Worm (Caenorhabditis elegans) whole organism, L4/young adult: ENCODE measurements around the gene ppm-1.A.

Experiments
- W03F9.2 ChIP-seq: fragments of 150-350 bp; optimal IDR thresholded peaks from 2 replicates; lab custom pipeline; 2014; ENCODE audit warnings: missing biosample characterization, missing genetic modification characterization
- dao-5 ChIP-seq: sonication (generic microtip); optimal IDR thresholded peaks from 2 replicates; lab custom pipeline; 2016; ENCODE audit warnings: missing genotype, missing genetic modification characterization, moderate library complexity, missing compliant biosample characterization
- him-1 ChIP-seq: sonication (generic microtip); optimal IDR thresholded peaks from 2 replicates; lab custom pipeline; 2016; ENCODE audit warnings: missing genotype, missing genetic modification reagents, missing genetic modification characterization, missing compliant biosample characterization

Gene ppm-1.A

ce11 chrV:10516702-10517101, 19.5 kb downstream of the ppm-1.A start:
- TF ChIP-seq dao-5 (no peak), him-1 (tag; lab: Kevin White, UChicago) (no peak), W03F9.2 (tag; lab: Kevin White, UChicago) (no peak)

DNA sequence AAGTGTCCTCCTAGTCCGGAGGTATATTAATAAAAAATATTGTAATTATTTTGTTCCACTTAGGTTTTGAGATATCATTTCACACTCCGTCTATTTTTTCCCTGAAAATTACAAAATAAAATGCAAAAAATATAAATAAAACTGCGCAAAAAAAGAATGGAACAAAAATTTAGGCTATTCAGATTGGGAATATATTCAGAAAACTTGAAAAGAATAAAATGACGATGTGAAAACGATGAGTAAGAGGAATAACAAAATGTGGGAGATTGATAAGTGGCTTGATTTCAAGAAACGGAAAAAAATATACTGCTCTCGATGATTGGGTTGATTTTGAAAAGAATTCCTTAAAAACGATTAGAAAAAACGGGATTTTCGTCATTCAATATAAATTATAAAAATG, 21.9 kb downstream of the ppm-1.A start, which contains the start of gene dmsr-8:
Gene dmsr-8 (minus strand): TSS at position 101 of the 400 bp plus-strand sequence.
- TF ChIP-seq W03F9.2 (tag; lab: Kevin White, UChicago), result no peak
- TF ChIP-seq him-1 (tag; lab: Kevin White, UChicago), result no peak
- TF ChIP-seq dao-5, result no peak

- TF ChIP-seq him-1 (tag; lab: Kevin White, UChicago) (no peak), dao-5 (no peak), W03F9.2 (tag; lab: Kevin White, UChicago) (no peak)
Observed at ce11 chrV:10508855-10509254, 27.3 kb downstream of the ppm-1.A start, which contains the start of gene C35A5.6. Gene C35A5.6 (plus strand): TSS chrV:10509137.

ce11 chrV:10505553-10505952, 30.6 kb downstream of the ppm-1.A start, which contains the start of gene C35A5.5:
Gene C35A5.5 (plus strand): TSS chrV:10505853.
- TF ChIP-seq him-1 (tag; lab: Kevin White, UChicago) (no peak), W03F9.2 (tag; lab: Kevin White, UChicago) (no peak), dao-5 (no peak)

DNA sequence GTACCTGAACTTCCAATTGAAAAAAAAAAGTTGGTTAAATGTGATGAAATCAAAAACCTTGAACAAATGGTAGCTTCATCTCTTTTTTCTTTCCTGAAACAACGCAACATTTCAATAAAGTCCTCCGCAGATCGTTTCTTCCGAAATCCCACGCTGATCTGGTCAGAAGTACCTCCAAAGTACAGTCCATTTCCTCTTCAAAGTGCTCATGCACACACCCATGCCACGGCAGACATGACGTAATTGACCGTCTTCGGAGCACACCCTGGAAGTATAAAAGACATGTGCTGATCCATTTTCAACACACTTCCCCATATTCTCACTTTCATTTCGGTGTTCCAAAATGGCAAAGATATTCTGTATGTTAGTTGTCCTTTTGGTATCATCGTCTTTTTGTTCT, 32.3 kb downstream of the ppm-1.A start, which contains the start of gene C35A5.10:
Gene C35A5.10 (plus strand): TSS at position 301 of the 400 bp plus-strand sequence.
- TF ChIP-seq him-1 (tag; lab: Kevin White, UChicago), result no peak

DNA sequence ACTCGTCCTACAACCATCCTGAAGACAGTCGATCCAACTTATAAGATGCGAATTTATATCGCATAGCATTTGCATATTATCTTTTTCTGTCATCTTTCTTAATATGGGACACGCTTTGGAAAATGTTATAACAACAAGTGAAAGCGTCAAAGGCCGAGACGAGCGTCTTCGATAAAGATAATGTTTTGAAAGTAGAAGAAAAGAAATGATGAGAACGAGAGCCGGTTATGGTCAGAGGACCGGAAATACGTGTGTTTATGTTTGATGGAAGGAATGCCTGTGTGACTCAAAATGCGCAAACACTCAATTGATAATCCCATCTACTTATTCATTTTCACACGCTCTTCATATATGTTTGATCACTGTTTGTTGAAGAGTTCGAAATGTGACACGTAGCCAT, 33.2 kb downstream of the ppm-1.A start, which contains the start of gene C35A5.11:
Gene C35A5.11 (minus strand): TSS at position 101 of the 400 bp plus-strand sequence.
- TF ChIP-seq dao-5, result no peak
- TF ChIP-seq W03F9.2 (tag; lab: Kevin White, UChicago), result no peak
- TF ChIP-seq him-1 (tag; lab: Kevin White, UChicago), result no peak

- TF ChIP-seq him-1 (tag; lab: Kevin White, UChicago) (no peak), dao-5 (no peak), W03F9.2 (tag; lab: Kevin White, UChicago) (no peak)
Observed at ce11 chrV:10501295-10501694, 34.9 kb downstream of the ppm-1.A start, which contains the start of gene C35A5.3. Gene C35A5.3 (minus strand): TSS chrV:10501395.

- TF ChIP-seq him-1 (tag; lab: Kevin White, UChicago) (no peak), W03F9.2 (tag; lab: Kevin White, UChicago) (no peak)
Observed at ce11 chrV:10496733-10497132, 39.5 kb downstream of the ppm-1.A start, which contains the start of gene C35A5.4. Gene C35A5.4 (plus strand): TSS chrV:10497033.

ce11 chrV:10493150-10493549, 43.0 kb downstream of the ppm-1.A start, which contains the start of gene ugt-33:
Gene ugt-33 (plus strand): TSS chrV:10493409.
- TF ChIP-seq him-1 (tag; lab: Kevin White, UChicago) (no peak), W03F9.2 (tag; lab: Kevin White, UChicago) (no peak), dao-5 (no peak)

ce11 chrV:10491443-10491842, 44.7 kb downstream of the ppm-1.A start, which contains the start of gene aqp-5:
Gene aqp-5 (plus strand): TSS chrV:10491743.
- no peak for TF ChIP-seq him-1 (tag; lab: Kevin White, UChicago)
- no peak for TF ChIP-seq W03F9.2 (tag; lab: Kevin White, UChicago)
- no peak for TF ChIP-seq dao-5

DNA sequence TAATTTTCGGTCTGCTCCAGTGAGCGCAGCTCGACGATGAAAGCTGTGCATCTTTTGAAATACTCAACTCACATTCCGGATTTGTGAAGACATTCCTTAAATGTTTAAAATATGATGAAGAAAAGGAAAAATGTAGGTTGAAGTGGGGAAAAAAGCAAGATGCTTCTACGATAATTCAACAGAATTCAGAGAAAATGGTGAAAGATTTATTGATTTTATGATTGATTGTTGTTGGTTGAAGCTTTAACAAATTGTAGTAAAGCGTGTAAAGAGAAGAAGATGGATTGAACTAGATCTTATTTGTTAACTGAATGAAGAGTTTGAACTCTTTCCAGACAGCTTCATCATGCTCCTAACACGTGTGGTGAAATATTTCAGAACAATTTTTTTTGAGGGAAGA, 46.2 kb downstream of the ppm-1.A start, which contains the start of gene ncx-5:
Gene ncx-5 (minus strand): TSS at position 101 of the 400 bp plus-strand sequence.
- TF ChIP-seq W03F9.2 (tag; lab: Kevin White, UChicago) (no peak), him-1 (tag; lab: Kevin White, UChicago) (no peak), dao-5 (no peak)

DNA sequence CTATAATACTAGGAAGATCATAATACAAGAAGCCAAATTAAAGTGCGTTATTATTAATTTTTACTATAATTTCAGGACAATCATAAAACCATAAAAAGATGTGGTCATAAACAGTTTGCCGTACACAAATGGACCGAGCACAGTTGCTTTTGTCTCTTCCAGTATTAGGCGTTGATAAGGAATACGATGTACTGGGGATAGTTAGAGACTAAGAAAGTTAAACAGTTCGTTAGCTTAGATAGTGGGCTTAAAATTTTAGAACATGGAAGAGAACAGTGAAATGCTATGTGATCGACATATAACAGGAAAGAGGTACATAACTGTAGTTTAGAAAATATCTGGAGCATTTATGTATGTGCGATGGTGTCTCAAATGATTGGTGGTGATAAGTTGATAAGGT, 50.8 kb downstream of the ppm-1.A start:
- TF ChIP-seq him-1 (tag; lab: Kevin White, UChicago) (no peak), dao-5 (no peak), W03F9.2 (tag; lab: Kevin White, UChicago) (no peak)

- TF ChIP-seq W03F9.2 (tag; lab: Kevin White, UChicago) (no peak), him-1 (tag; lab: Kevin White, UChicago) (no peak), dao-5 (no peak)
Observed at ce11 chrV:10484640-10485039, 51.5 kb downstream of the ppm-1.A start, which contains the start of gene Y32F6B.1. Gene Y32F6B.1 (minus strand): TSS chrV:10484740.

DNA sequence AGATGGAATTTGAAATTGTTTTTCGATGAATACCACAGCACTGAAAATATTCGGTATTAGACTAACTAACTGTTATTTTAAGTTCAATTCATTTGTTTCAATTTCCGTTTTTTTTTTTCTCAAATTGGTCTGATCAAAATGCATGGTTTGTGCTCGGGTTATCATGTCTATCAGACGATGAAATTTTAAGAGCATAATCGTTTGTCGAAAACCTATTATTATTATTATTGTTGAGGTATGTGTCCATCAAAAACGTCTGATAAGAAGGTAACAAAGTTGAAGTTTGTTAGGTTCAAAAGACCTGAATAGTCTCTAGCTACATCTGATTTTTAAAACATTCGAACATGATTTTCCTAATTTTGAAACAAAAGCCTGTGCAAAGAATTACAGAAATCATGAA, 52.2 kb downstream of the ppm-1.A start:
- TF ChIP-seq him-1 (tag; lab: Kevin White, UChicago) (no peak), W03F9.2 (tag; lab: Kevin White, UChicago) (no peak), dao-5 (no peak)
